Worm (Caenorhabditis elegans) whole organism, L4/young adult: ENCODE results near the gene snrp-3.
"Not testable (repeated sequence)": the region's sequence is repeated elsewhere in the genome, so short reads cannot be mapped to it uniquely, and the experiment has no call there.

ENCODE experiments used
- W03F9.2 ChIP-seq: fragments of 150-350 bp; optimal IDR thresholded peaks from 2 replicates; lab custom pipeline; 2014; ENCODE audit warnings: missing biosample characterization, missing genetic modification characterization
- dao-5 ChIP-seq: sonication (generic microtip); optimal IDR thresholded peaks from 2 replicates; lab custom pipeline; 2016; ENCODE audit warnings: missing genotype, missing genetic modification characterization, moderate library complexity, missing compliant biosample characterization
- him-1 ChIP-seq: sonication (generic microtip); optimal IDR thresholded peaks from 2 replicates; lab custom pipeline; 2016; ENCODE audit warnings: missing genotype, missing genetic modification reagents, missing genetic modification characterization, missing compliant biosample characterization

Gene snrp-3

ce11 chrIV:8687605-8688191, at the start of gene snrp-3:
Gene snrp-3 (minus strand): TSS chrIV:8687810.
- TF ChIP-seq W03F9.2 (tag; lab: Kevin White, UChicago) (peak; percentile 85), dao-5 (tag; lab: Kevin White, UChicago) (no peak)

ce11 chrIV:8737354-8737753, 49.7 kb upstream of the snrp-3 start:
- TF ChIP-seq him-1 (tag; lab: Kevin White, UChicago), result no peak
- peak; percentile 10 for TF ChIP-seq W03F9.2 (tag; lab: Kevin White, UChicago)

ce11 chrIV:8730469-8730868, 42.9 kb upstream of the snrp-3 start, which contains the start of gene F21D5.3:
Gene F21D5.3 (plus strand): TSS chrIV:8730815.
- TF ChIP-seq dao-5 (tag; lab: Kevin White, UChicago), result no peak
- no peak for TF ChIP-seq W03F9.2 (tag; lab: Kevin White, UChicago)
- no peak for TF ChIP-seq him-1 (tag; lab: Kevin White, UChicago)

ce11 chrIV:8729636-8730035, 42.0 kb upstream of the snrp-3 start:
- TF ChIP-seq him-1 (tag; lab: Kevin White, UChicago) (no peak), dao-5 (tag; lab: Kevin White, UChicago) (no peak), W03F9.2 (tag; lab: Kevin White, UChicago) (no peak)

ce11 chrIV:8728122-8728521, 40.5 kb upstream of the snrp-3 start, which contains the start of gene otub-3:
Gene otub-3 (plus strand): TSS chrIV:8728177.
- TF ChIP-seq W03F9.2 (tag; lab: Kevin White, UChicago) (no peak), him-1 (tag; lab: Kevin White, UChicago) (no peak)

ce11 chrIV:8725345-8725744, 37.7 kb upstream of the snrp-3 start, which contains the start of gene pgm-3:
Gene pgm-3 (plus strand): TSS chrIV:8725722.
- TF ChIP-seq dao-5 (tag; lab: Kevin White, UChicago), result no peak
- no peak for TF ChIP-seq W03F9.2 (tag; lab: Kevin White, UChicago)
- no peak for TF ChIP-seq him-1 (tag; lab: Kevin White, UChicago)

ce11 chrIV:8724907-8725306, 37.3 kb upstream of the snrp-3 start:
- TF ChIP-seq dao-5 (tag; lab: Kevin White, UChicago), result no peak
- TF ChIP-seq W03F9.2 (tag; lab: Kevin White, UChicago), result no peak
- no peak for TF ChIP-seq him-1 (tag; lab: Kevin White, UChicago)

- TF ChIP-seq dao-5 (tag; lab: Kevin White, UChicago) (no peak), him-1 (tag; lab: Kevin White, UChicago) (no peak), W03F9.2 (tag; lab: Kevin White, UChicago) (no peak)
Observed at ce11 chrIV:8723720-8724119, 36.1 kb upstream of the snrp-3 start, which contains the start of gene F21D5.9. Gene F21D5.9 (plus strand): TSS chrIV:8724020.

ce11 chrIV:8722801-8723200, 35.2 kb upstream of the snrp-3 start:
- TF ChIP-seq dao-5 (tag; lab: Kevin White, UChicago) (no peak), him-1 (tag; lab: Kevin White, UChicago) (no peak), W03F9.2 (tag; lab: Kevin White, UChicago) (no peak)

ce11 chrIV:8718153-8718552, 30.5 kb upstream of the snrp-3 start, which contains the start of gene H23L24.1:
Gene H23L24.1 (plus strand): TSS chrIV:8718453.
- TF ChIP-seq dao-5 (tag; lab: Kevin White, UChicago) (no peak), W03F9.2 (tag; lab: Kevin White, UChicago) (no peak), him-1 (tag; lab: Kevin White, UChicago) (no peak)

ce11 chrIV:8715032-8715431, 27.4 kb upstream of the snrp-3 start, which contains the start of the genes parg-2 and ipla-5:
Gene parg-2 (minus strand): TSS chrIV:8715132.
Gene ipla-5 (plus strand): TSS chrIV:8715247.
- not testable (repeated sequence) for TF ChIP-seq W03F9.2, him-1, dao-5 (tag; lab: Kevin White, UChicago)

- no peak for TF ChIP-seq him-1 (tag; lab: Kevin White, UChicago)
- no peak for TF ChIP-seq dao-5 (tag; lab: Kevin White, UChicago)
- TF ChIP-seq W03F9.2 (tag; lab: Kevin White, UChicago), result no peak
Observed at ce11 chrIV:8708046-8708445, 20.4 kb upstream of the snrp-3 start.

ce11 chrIV:8705504-8705903, 17.9 kb upstream of the snrp-3 start, which contains the start of gene H23L24.4:
Gene H23L24.4 (minus strand): TSS chrIV:8705604.
- TF ChIP-seq him-1 (tag; lab: Kevin White, UChicago), result no peak
- no peak for TF ChIP-seq W03F9.2 (tag; lab: Kevin White, UChicago)
- TF ChIP-seq dao-5 (tag; lab: Kevin White, UChicago), result no peak

- no peak for TF ChIP-seq dao-5 (tag; lab: Kevin White, UChicago)
- no peak for TF ChIP-seq him-1 (tag; lab: Kevin White, UChicago)
- no peak for TF ChIP-seq W03F9.2 (tag; lab: Kevin White, UChicago)
Observed at ce11 chrIV:8697436-8697835, 9.8 kb upstream of the snrp-3 start, which contains the start of gene ttll-11. Gene ttll-11 (plus strand): TSS chrIV:8697736.
